Worm (Caenorhabditis elegans): ENCODE results near the gene pnp-1.

Gene pnp-1

DNA sequence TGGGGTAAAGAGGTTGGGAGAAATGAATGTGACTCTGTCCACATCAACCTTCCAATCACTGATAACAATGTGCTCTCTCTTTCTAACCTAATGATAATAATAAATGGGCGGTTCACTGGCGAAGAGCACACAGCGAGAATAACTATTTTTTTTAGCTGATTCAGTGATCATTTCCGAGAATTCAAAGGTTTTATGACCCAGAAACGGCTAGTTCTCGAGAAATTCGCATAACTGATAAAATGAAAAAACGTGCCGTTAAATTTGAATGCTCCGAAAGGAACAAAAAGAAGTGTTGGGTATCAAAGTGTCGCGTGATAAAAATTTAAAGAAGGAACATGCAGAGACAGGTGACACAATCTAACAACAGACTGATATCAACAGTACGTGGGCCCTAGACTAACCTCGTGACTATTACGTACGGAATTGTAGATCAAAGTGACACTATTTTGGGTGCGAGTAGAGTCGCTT lies 2.3 kb downstream of the pnp-1 start (continued):
- TF ChIP-seq aha-1 (tag) (peak; percentile 85), nhr-25 (tag; optimal IDR thresholded peaks at IDR 0.05; ENCODE audit: borderline replicate concordance, insufficient read depth) (no peak)

DNA sequence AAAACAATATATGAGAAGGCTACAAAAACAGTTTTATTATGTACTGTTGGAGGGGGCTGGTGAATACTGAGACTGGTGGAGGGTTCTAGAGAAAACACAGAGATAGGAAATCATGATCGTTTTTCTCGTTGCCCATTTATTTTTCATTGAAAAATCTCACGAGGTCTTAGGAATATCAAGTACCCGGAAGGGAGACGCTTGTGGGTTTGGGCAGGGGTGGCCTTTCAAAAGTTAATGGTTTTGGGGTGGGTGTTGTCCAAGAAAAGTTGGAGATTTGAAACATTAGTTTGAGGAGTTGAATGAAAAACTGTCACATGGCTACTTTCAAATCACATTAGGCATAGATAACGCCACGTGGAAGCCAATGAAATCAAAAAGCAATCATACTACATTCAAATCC lies 3.4 kb downstream of the pnp-1 start:
- no peak for TF ChIP-seq madf-9 (GFP tag; conservative IDR thresholded peaks at IDR 0.05)
- no peak for TF ChIP-seq D1046.2 (GFP tag; IDR thresholded peaks at IDR 0.05)
- TF ChIP-seq ama-1 (optimal IDR thresholded peaks at IDR 0.05) = no peak
- TF ChIP-seq attf-4 (tag; optimal IDR thresholded peaks at IDR 0.05) = no peak
- TF ChIP-seq mep-1 (tag; optimal IDR thresholded peaks at IDR 0.05) = no peak
- TF ChIP-seq mxl-3 (GFP tag; optimal IDR thresholded peaks at IDR 0.05) = peak; percentile 46
- TF ChIP-seq F10B5.3 (tag; optimal IDR thresholded peaks at IDR 0.05) = no peak
- no peak for TF ChIP-seq tag-97 (GFP tag; IDR thresholded peaks at IDR 0.05)
- TF ChIP-seq ceh-44 (GFP tag; IDR thresholded peaks at IDR 0.05) = no peak
- TF ChIP-seq ztf-11 (tag; optimal IDR thresholded peaks at IDR 0.05) = no peak
- TF ChIP-seq duxl-1 (tag; optimal IDR thresholded peaks at IDR 0.05; ENCODE audit: poor library complexity) = peak; percentile 25
- peak; percentile 54 for TF ChIP-seq nhr-28 (tag; optimal IDR thresholded peaks at IDR 0.05)
- no peak for TF ChIP-seq ceh-62 (tag; optimal IDR thresholded peaks at IDR 0.05)
- TF ChIP-seq hlh-11 (tag; optimal IDR thresholded peaks at IDR 0.05) = peak; percentile 30
- TF ChIP-seq egl-43 (GFP tag; IDR thresholded peaks at IDR 0.05) = no peak
- TF ChIP-seq dve-1 (tag; optimal IDR thresholded peaks at IDR 0.05; ENCODE audit: insufficient read depth) = peak; percentile 21
- no peak for TF ChIP-seq mxl-2 (GFP tag; conservative IDR thresholded peaks at IDR 0.05)
- no peak for TF ChIP-seq nhr-41 (GFP tag; IDR thresholded peaks at IDR 0.05)
- TF ChIP-seq hlh-30 (tag; optimal IDR thresholded peaks at IDR 0.05; ENCODE audit: insufficient read depth) = peak; percentile 35
- no peak for TF ChIP-seq Y5F2A.4 (GFP tag; optimal IDR thresholded peaks at IDR 0.05)
- TF ChIP-seq nhr-237 (tag; optimal IDR thresholded peaks at IDR 0.05) = no peak
- TF ChIP-seq hmg-1.1 (GFP tag; IDR thresholded peaks at IDR 0.05) = 0 out of 2 replicates have a peak, but pooled peaks have one; percentile 14
- TF ChIP-seq nhr-76 (tag; optimal IDR thresholded peaks at IDR 0.05) = no peak
- peak; percentile 28; the same call in 1 of the 2 replicates for TF ChIP-seq T26A8.4 (GFP tag; IDR thresholded peaks at IDR 0.05)
- no peak for TF ChIP-seq gei-8 (GFP tag; optimal IDR thresholded peaks at IDR 0.05)
- TF ChIP-seq tra-1 (GFP tag; IDR thresholded peaks at IDR 0.05) = 0 out of 2 replicates have a peak, but pooled peaks have one; percentile 6
- TF ChIP-seq daf-8 (GFP tag; IDR thresholded peaks at IDR 0.05) = no peak
- no peak for TF ChIP-seq daf-16 (GFP tag; optimal IDR thresholded peaks at IDR 0.05)
- TF ChIP-seq daf-16 (tag; optimal IDR thresholded peaks at IDR 0.05) = peak; percentile 20
- peak; percentile 6; the same call in 1 of the 2 replicates for TF ChIP-seq pha-4 (GFP tag; IDR thresholded peaks at IDR 0.05)
- no peak for TF ChIP-seq pha-4 (tag; optimal IDR thresholded peaks at IDR 0.05)
- peak; percentile 14; the same call in 1 of the 2 replicates for TF ChIP-seq dmd-6 (GFP tag; IDR thresholded peaks at IDR 0.05)
- TF ChIP-seq skn-1 (tag; optimal IDR thresholded peaks at IDR 0.05) = no peak
- TF ChIP-seq Y75B8A.6 (GFP tag; IDR thresholded peaks at IDR 0.05) = no peak
- no peak for TF ChIP-seq nhr-42 (GFP tag; IDR thresholded peaks at IDR 0.05)
- 0 out of 2 replicates have a peak, but pooled peaks have one; percentile 12 for TF ChIP-seq php-3 (GFP tag; IDR thresholded peaks at IDR 0.05)
- TF ChIP-seq dmd-8 (GFP tag; IDR thresholded peaks at IDR 0.05) = 0 out of 2 replicates have a peak, but pooled peaks have one; percentile 31
- no peak for TF ChIP-seq nhr-102 (tag; optimal IDR thresholded peaks at IDR 0.05)
- no peak for TF ChIP-seq lsy-2 (tag; optimal IDR thresholded peaks at IDR 0.05)
- no peak for TF ChIP-seq mes-2 (tag; optimal IDR thresholded peaks at IDR 0.05; ENCODE audit: poor library complexity, severe bottlenecking)
- 0 out of 2 replicates have a peak, but pooled peaks have one; percentile 12 for TF ChIP-seq ceh-20 (GFP tag; IDR thresholded peaks at IDR 0.05)
- peak; percentile 38; the same call in 1 of the 2 replicates for TF ChIP-seq lin-1 (GFP tag; IDR thresholded peaks at IDR 0.05)
- TF ChIP-seq nhr-77 (tag; optimal IDR thresholded peaks at IDR 0.05) = no peak
